Worm (Caenorhabditis elegans): Measurements from ENCODE around the gene tofu-1.

The tofu-1 gene

DNA sequence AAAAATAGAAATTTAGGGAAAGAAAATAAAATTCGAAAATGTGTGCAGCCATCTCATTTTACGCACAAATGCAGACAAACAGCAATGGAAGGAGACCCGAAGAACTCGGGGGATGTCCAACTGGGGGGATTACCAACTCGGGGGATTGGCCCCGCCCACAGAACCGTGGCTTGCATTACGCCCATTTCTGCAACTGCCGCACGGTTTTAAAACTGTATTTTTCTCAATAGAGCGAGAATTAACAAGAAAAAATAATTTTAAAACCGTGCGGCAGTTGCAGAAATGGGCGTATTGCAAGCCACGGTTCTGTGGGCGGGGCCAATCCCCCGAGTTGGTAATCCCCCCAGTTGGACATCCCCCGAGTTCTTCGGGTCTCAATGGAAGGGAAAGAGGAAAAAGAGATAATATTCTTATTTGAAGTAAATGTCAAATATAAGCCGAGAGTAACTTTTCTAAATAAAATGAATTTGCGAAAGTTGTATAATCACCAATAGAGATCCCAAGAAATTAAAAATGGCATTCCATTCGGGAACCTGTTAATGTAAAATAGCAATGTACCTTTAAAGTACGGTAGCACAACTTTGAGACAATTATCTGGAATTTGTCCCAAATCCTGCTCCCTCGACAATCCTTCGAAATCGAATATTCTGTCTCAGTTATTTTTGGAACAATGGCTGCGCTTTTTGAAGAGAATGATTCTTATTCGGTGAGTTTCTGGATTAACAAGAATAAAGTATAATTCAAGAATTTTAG is at the start of gene tofu-1, which contains the start of gene ruvb-1:
Gene tofu-1, plus strand, starts transcription at position 417 of the 753 bp plus-strand sequence.
Gene ruvb-1, minus strand, starts transcription at position 72 of the 753 bp plus-strand sequence.
- TF ChIP-seq ref-1 (GFP tag; conservative IDR thresholded peaks at IDR 0.05), result peak; percentile 55; the same call in 1 of the 2 replicates
- TF ChIP-seq flt-1 (GFP tag; IDR thresholded peaks at IDR 0.05), result peak; percentile 76
- peak; percentile 68; the same call in 1 of the 2 replicates for TF ChIP-seq ztf-23 (GFP tag; IDR thresholded peaks at IDR 0.05)
- TF ChIP-seq klf-2 (GFP tag; conservative IDR thresholded peaks at IDR 0.05), result 0 out of 2 replicates have a peak, but pooled peaks have one; percentile 23

DNA sequence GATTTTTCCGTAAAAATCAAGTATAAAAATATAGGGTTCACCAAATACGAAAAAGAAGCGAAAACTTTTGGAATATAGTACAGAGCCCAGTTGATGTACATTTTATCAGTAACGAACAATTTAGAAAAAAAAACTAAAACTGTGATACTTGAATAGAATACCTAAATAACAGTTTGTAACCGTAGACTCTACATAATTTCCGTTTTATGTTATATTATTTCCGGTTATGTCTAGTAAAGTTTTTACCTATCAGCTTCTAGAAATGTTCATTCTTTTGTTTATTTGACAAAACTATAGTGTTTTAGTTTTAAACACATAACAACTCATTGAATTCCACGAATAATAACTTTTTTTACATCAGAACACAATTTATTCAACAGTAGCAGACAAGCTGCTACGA is 43.5 kb upstream of the tofu-1 start, which contains the start of gene srj-33:
Gene srj-33, minus strand, starts transcription at position 101 of the 400 bp plus-strand sequence.
- TF ChIP-seq tab-1 (GFP tag; IDR thresholded peaks at IDR 0.05) (no peak), cog-1 (tag; optimal IDR thresholded peaks at IDR 0.05) (no peak), ztf-23 (GFP tag; IDR thresholded peaks at IDR 0.05) (no peak), klf-2 (GFP tag; conservative IDR thresholded peaks at IDR 0.05) (no peak), med-1 (GFP tag; optimal IDR thresholded peaks at IDR 0.05; ENCODE audit: insufficient read depth) (no peak), T22C8.4 (GFP tag; IDR thresholded peaks at IDR 0.05) (no peak)

- TF ChIP-seq klf-2 (GFP tag; conservative IDR thresholded peaks at IDR 0.05) (no peak), ztf-29 (GFP tag; IDR thresholded peaks at IDR 0.05) (no peak), T22C8.4 (GFP tag; IDR thresholded peaks at IDR 0.05) (no peak), tab-1 (GFP tag; IDR thresholded peaks at IDR 0.05) (no peak), ztf-23 (GFP tag; IDR thresholded peaks at IDR 0.05) (no peak), ref-1 (GFP tag; conservative IDR thresholded peaks at IDR 0.05) (no peak), med-1 (GFP tag; optimal IDR thresholded peaks at IDR 0.05; ENCODE audit: insufficient read depth) (no peak), flt-1 (GFP tag; IDR thresholded peaks at IDR 0.05) (no peak), cog-1 (tag; optimal IDR thresholded peaks at IDR 0.05) (no peak)
These were observed 37.9 kb upstream of the tofu-1 start, which contains the start of gene fipr-12 for ce11 chrV:9943039-9943438. Gene fipr-12 (plus strand): TSS chrV:9943339.

DNA sequence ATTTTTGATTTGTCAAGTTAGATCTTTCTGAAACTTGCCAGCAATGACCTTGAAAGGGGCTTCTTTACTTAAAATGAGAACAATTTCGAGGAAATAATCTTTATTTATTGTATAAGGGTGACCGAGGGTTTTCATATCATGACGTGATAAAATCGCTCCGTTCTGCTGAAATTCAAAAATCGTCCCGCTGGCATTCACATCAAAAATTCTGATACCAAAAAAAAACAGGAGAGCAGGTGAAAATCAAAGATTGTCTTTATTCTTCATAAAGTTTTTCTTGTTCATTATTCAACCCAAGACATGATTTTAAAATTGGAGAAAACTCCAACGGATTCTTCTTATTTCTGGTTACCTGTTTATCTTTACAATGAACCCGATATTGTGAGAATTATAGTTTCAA is 36.9 kb upstream of the tofu-1 start, which contains the start of gene sre-28:
Gene sre-28, plus strand, starts transcription at position 301 of the 400 bp plus-strand sequence.
- TF ChIP-seq cog-1 (tag; optimal IDR thresholded peaks at IDR 0.05), result no peak
- no peak for TF ChIP-seq tab-1 (GFP tag; IDR thresholded peaks at IDR 0.05)
- no peak for TF ChIP-seq flt-1 (GFP tag; IDR thresholded peaks at IDR 0.05)
- TF ChIP-seq klf-2 (GFP tag; conservative IDR thresholded peaks at IDR 0.05), result no peak
- no peak for TF ChIP-seq ztf-23 (GFP tag; IDR thresholded peaks at IDR 0.05)
- no peak for TF ChIP-seq ztf-29 (GFP tag; IDR thresholded peaks at IDR 0.05)
- no peak for TF ChIP-seq T22C8.4 (GFP tag; IDR thresholded peaks at IDR 0.05)
- no peak for TF ChIP-seq ref-1 (GFP tag; conservative IDR thresholded peaks at IDR 0.05)
- no peak for TF ChIP-seq med-1 (GFP tag; optimal IDR thresholded peaks at IDR 0.05; ENCODE audit: insufficient read depth)

ce11 chrV:9948840-9949239 is 32.1 kb upstream of the tofu-1 start, which contains the start of gene nlp-58:
Gene nlp-58 (minus strand): TSS chrV:9948940.
- no peak for TF ChIP-seq tab-1 (GFP tag; IDR thresholded peaks at IDR 0.05)
- TF ChIP-seq ztf-23 (GFP tag; IDR thresholded peaks at IDR 0.05), result no peak
- TF ChIP-seq flt-1 (GFP tag; IDR thresholded peaks at IDR 0.05), result no peak
- TF ChIP-seq T22C8.4 (GFP tag; IDR thresholded peaks at IDR 0.05), result no peak
- no peak for TF ChIP-seq cog-1 (tag; optimal IDR thresholded peaks at IDR 0.05)
- TF ChIP-seq ref-1 (GFP tag; conservative IDR thresholded peaks at IDR 0.05), result no peak
- no peak for TF ChIP-seq klf-2 (GFP tag; conservative IDR thresholded peaks at IDR 0.05)
- no peak for TF ChIP-seq med-1 (GFP tag; optimal IDR thresholded peaks at IDR 0.05; ENCODE audit: insufficient read depth)
- TF ChIP-seq ztf-29 (GFP tag; IDR thresholded peaks at IDR 0.05), result no peak

- no peak for TF ChIP-seq tab-1 (GFP tag; IDR thresholded peaks at IDR 0.05)
- no peak for TF ChIP-seq cog-1 (tag; optimal IDR thresholded peaks at IDR 0.05)
- no peak for TF ChIP-seq klf-2 (GFP tag; conservative IDR thresholded peaks at IDR 0.05)
- TF ChIP-seq ref-1 (GFP tag; conservative IDR thresholded peaks at IDR 0.05), result no peak
- no peak for TF ChIP-seq ztf-29 (GFP tag; IDR thresholded peaks at IDR 0.05)
- TF ChIP-seq ztf-23 (GFP tag; IDR thresholded peaks at IDR 0.05), result no peak
- no peak for TF ChIP-seq T22C8.4 (GFP tag; IDR thresholded peaks at IDR 0.05)
- no peak for TF ChIP-seq flt-1 (GFP tag; IDR thresholded peaks at IDR 0.05)
- no peak for TF ChIP-seq med-1 (GFP tag; optimal IDR thresholded peaks at IDR 0.05; ENCODE audit: insufficient read depth)
These were observed 30.1 kb upstream of the tofu-1 start, which contains the start of gene ttr-46 for ce11 chrV:9950861-9951260. Gene ttr-46 (plus strand): TSS chrV:9951233.

DNA sequence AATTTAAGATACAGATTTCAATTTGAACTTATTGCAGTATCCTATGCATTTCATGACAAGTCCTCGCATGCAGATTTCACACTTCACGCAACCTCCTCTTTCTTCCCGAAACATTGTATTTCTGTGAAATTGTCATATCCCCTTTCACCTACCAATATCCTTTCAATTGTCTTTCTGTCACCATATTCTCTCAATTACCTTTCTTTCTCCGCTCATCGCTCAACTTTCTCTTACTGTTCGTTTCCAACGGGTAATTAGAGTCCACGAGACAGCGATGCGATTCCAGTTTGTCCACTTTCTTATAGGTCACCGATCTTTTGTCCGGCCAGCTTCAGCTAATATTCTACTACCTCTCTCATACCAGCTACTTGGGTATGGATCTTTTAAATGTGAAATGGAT is 28.6 kb upstream of the tofu-1 start, which contains the start of gene mam-5:
Gene mam-5, plus strand, starts transcription at position 304 of the 400 bp plus-strand sequence.
- TF ChIP-seq T22C8.4 (GFP tag; IDR thresholded peaks at IDR 0.05), result no peak
- no peak for TF ChIP-seq ztf-23 (GFP tag; IDR thresholded peaks at IDR 0.05)
- TF ChIP-seq tab-1 (GFP tag; IDR thresholded peaks at IDR 0.05), result no peak
- no peak for TF ChIP-seq flt-1 (GFP tag; IDR thresholded peaks at IDR 0.05)
- no peak for TF ChIP-seq med-1 (GFP tag; optimal IDR thresholded peaks at IDR 0.05; ENCODE audit: insufficient read depth)
- no peak for TF ChIP-seq cog-1 (tag; optimal IDR thresholded peaks at IDR 0.05)
- no peak for TF ChIP-seq ztf-29 (GFP tag; IDR thresholded peaks at IDR 0.05)
- no peak for TF ChIP-seq klf-2 (GFP tag; conservative IDR thresholded peaks at IDR 0.05)
- TF ChIP-seq ref-1 (GFP tag; conservative IDR thresholded peaks at IDR 0.05), result no peak

- TF ChIP-seq med-1 (GFP tag; optimal IDR thresholded peaks at IDR 0.05; ENCODE audit: insufficient read depth) (no peak), ref-1 (GFP tag; conservative IDR thresholded peaks at IDR 0.05) (no peak), flt-1 (GFP tag; IDR thresholded peaks at IDR 0.05) (no peak), cog-1 (tag; optimal IDR thresholded peaks at IDR 0.05) (no peak), klf-2 (GFP tag; conservative IDR thresholded peaks at IDR 0.05) (no peak), ztf-23 (GFP tag; IDR thresholded peaks at IDR 0.05) (no peak), T22C8.4 (GFP tag; IDR thresholded peaks at IDR 0.05) (no peak), ztf-29 (GFP tag; IDR thresholded peaks at IDR 0.05) (no peak), tab-1 (GFP tag; IDR thresholded peaks at IDR 0.05) (no peak)
These were observed 22.7 kb upstream of the tofu-1 start, which contains the start of gene anmt-3 for ce11 chrV:9958231-9958630. Gene anmt-3 (minus strand): TSS chrV:9958331.

ce11 chrV:9958654-9959053 is 22.3 kb upstream of the tofu-1 start:
- no peak for TF ChIP-seq med-1 (GFP tag; optimal IDR thresholded peaks at IDR 0.05; ENCODE audit: insufficient read depth)
- TF ChIP-seq klf-2 (GFP tag; conservative IDR thresholded peaks at IDR 0.05), result no peak
- TF ChIP-seq ztf-23 (GFP tag; IDR thresholded peaks at IDR 0.05), result no peak
- no peak for TF ChIP-seq tab-1 (GFP tag; IDR thresholded peaks at IDR 0.05)
- no peak for TF ChIP-seq flt-1 (GFP tag; IDR thresholded peaks at IDR 0.05)
- no peak for TF ChIP-seq cog-1 (tag; optimal IDR thresholded peaks at IDR 0.05)
- no peak for TF ChIP-seq ref-1 (GFP tag; conservative IDR thresholded peaks at IDR 0.05)
- no peak for TF ChIP-seq T22C8.4 (GFP tag; IDR thresholded peaks at IDR 0.05)
- no peak for TF ChIP-seq ztf-29 (GFP tag; IDR thresholded peaks at IDR 0.05)
